Fruit fly (Drosophila melanogaster) Kc167 (cell line): Measurements from ENCODE around the gene drm.

Experiments used
- Myc ChIP-seq: fragments of >200 bp; optimal IDR thresholded peaks from 2 replicates; lab custom pipeline; 2017; ENCODE audit warnings: missing external identifiers
- Sin3A ChIP-seq: fragments of >200 bp; optimal IDR thresholded peaks from 2 replicates; lab custom pipeline; 2018; ENCODE audit warnings: missing external identifiers
- h ChIP-seq: fragments of >200 bp; optimal IDR thresholded peaks from 3 replicates; lab custom pipeline; 2018; ENCODE audit warnings: missing external identifiers
- insv ChIP-seq: fragments of >200 bp; optimal IDR thresholded peaks from 3 replicates; lab custom pipeline; 2018; ENCODE audit warnings: missing external identifiers
- psq ChIP-seq: fragments of >200 bp; optimal IDR thresholded peaks from 2 replicates; lab custom pipeline; 2017; ENCODE audit warnings: missing external identifiers
- ttk ChIP-seq: sonication (Bioruptor generic); optimal IDR thresholded peaks from 2 replicates; lab custom pipeline; 2017; ENCODE audit warnings: missing external identifiers

drm gene

dm6 chr2L:3524729-3525181 lies 14.3 kb upstream of the drm start, which contains the start of gene CG8852:
CG8852 (plus strand) TSS chr2L:3525131.
- TF ChIP-seq Sin3A (lab: Kevin White, UChicago) (no peak), h (lab: Kevin White, UChicago) (no peak), Myc (lab: Kevin White, UChicago) (no peak), ttk (lab: Kevin White, UChicago) (no peak), psq (lab: Kevin White, UChicago) (no peak), insv (lab: Kevin White, UChicago) (no peak)

dm6 chr2L:3530186-3530832 lies 8.7 kb upstream of the drm start, which contains the start of the genes Spindly and IFT57:
Spindly (minus strand) TSS chr2L:3530317.
IFT57 (plus strand) TSS chr2L:3530789.
- TF ChIP-seq h (lab: Kevin White, UChicago), result no peak
- no peak for TF ChIP-seq Sin3A (lab: Kevin White, UChicago)
- TF ChIP-seq ttk (lab: Kevin White, UChicago), result no peak
- no peak for TF ChIP-seq insv (lab: Kevin White, UChicago)
- TF ChIP-seq psq (lab: Kevin White, UChicago), result no peak
- no peak for TF ChIP-seq Myc (lab: Kevin White, UChicago)

dm6 chr2L:3532973-3533525 lies 6.0 kb upstream of the drm start:
- TF ChIP-seq ttk (lab: Kevin White, UChicago) (no peak), insv (lab: Kevin White, UChicago) (no peak), Myc (lab: Kevin White, UChicago) (no peak), h (lab: Kevin White, UChicago) (no peak), psq (lab: Kevin White, UChicago) (no peak), Sin3A (lab: Kevin White, UChicago) (no peak)

- TF ChIP-seq psq (lab: Kevin White, UChicago) (no peak), insv (lab: Kevin White, UChicago) (no peak), Sin3A (lab: Kevin White, UChicago) (no peak), Myc (lab: Kevin White, UChicago) (no peak), h (lab: Kevin White, UChicago) (no peak), ttk (lab: Kevin White, UChicago) (no peak)
These were observed 4.7 kb upstream of the drm start for dm6 chr2L:3534227-3534842.

dm6 chr2L:3539412-3539743 lies 331 bp downstream of the drm start:
- no peak for TF ChIP-seq Sin3A (lab: Kevin White, UChicago)
- no peak for TF ChIP-seq Myc (lab: Kevin White, UChicago)
- TF ChIP-seq h (lab: Kevin White, UChicago), result no peak
- TF ChIP-seq ttk (lab: Kevin White, UChicago), result no peak
- TF ChIP-seq insv (lab: Kevin White, UChicago), result no peak
- no peak for TF ChIP-seq psq (lab: Kevin White, UChicago)

dm6 chr2L:3539996-3540395 lies 949 bp downstream of the drm start:
- no peak for TF ChIP-seq Myc (lab: Kevin White, UChicago)
- no peak for TF ChIP-seq Sin3A (lab: Kevin White, UChicago)

- no peak for TF ChIP-seq insv (lab: Kevin White, UChicago)
- no peak for TF ChIP-seq psq (lab: Kevin White, UChicago)
- TF ChIP-seq Sin3A (lab: Kevin White, UChicago), result no peak
- no peak for TF ChIP-seq ttk (lab: Kevin White, UChicago)
- no peak for TF ChIP-seq h (lab: Kevin White, UChicago)
- TF ChIP-seq Myc (lab: Kevin White, UChicago), result no peak
These were observed 4.0 kb downstream of the drm start for dm6 chr2L:3543062-3543461.

dm6 chr2L:3545033-3545666 lies 6.1 kb downstream of the drm start:
- TF ChIP-seq h (lab: Kevin White, UChicago) (no peak), ttk (lab: Kevin White, UChicago) (no peak), psq (lab: Kevin White, UChicago) (no peak), insv (lab: Kevin White, UChicago) (no peak), Myc (lab: Kevin White, UChicago) (no peak), Sin3A (lab: Kevin White, UChicago) (no peak)

- TF ChIP-seq Sin3A (lab: Kevin White, UChicago), result no peak
- TF ChIP-seq h (lab: Kevin White, UChicago), result no peak
- TF ChIP-seq ttk (lab: Kevin White, UChicago), result no peak
- TF ChIP-seq insv (lab: Kevin White, UChicago), result no peak
- TF ChIP-seq Myc (lab: Kevin White, UChicago), result no peak
- TF ChIP-seq psq (lab: Kevin White, UChicago), result no peak
These were observed 8.5 kb downstream of the drm start for dm6 chr2L:3547512-3547911.

dm6 chr2L:3548879-3549278 lies 9.8 kb downstream of the drm start:
- TF ChIP-seq insv (lab: Kevin White, UChicago) (no peak), h (lab: Kevin White, UChicago) (no peak)

dm6 chr2L:3549742-3550141 lies 10.7 kb downstream of the drm start:
- TF ChIP-seq Myc (lab: Kevin White, UChicago), result no peak
- TF ChIP-seq insv (lab: Kevin White, UChicago), result no peak
- TF ChIP-seq ttk (lab: Kevin White, UChicago), result no peak
- TF ChIP-seq Sin3A (lab: Kevin White, UChicago), result no peak
- no peak for TF ChIP-seq h (lab: Kevin White, UChicago)
- TF ChIP-seq psq (lab: Kevin White, UChicago), result no peak
